Worm (Caenorhabditis elegans) whole organism, late embryonic: Measurements from ENCODE around the gene F36F12.3.

Experiments used
- ceh-30 ChIP-seq: fragments of 150-350 bp; optimal IDR thresholded peaks from 2 replicates; lab custom pipeline; 2014; ENCODE audit warnings: missing biosample characterization, missing genetic modification characterization
- ceh-9 ChIP-seq: sonication (generic microtip); optimal IDR thresholded peaks from 2 replicates; lab custom pipeline; 2016; ENCODE audit warnings: mild to moderate bottlenecking, missing genetic modification characterization, inconsistent platforms, missing compliant biosample characterization
- tbx-2 ChIP-seq: sonication (generic microtip); optimal IDR thresholded peaks from 2 replicates; lab custom pipeline; 2016; ENCODE audit warnings: missing genetic modification characterization, missing compliant biosample characterization
- unc-86 ChIP-seq: sonication (generic microtip); optimal IDR thresholded peaks from 2 replicates; lab custom pipeline; 2016; ENCODE audit warnings: missing genetic modification characterization, missing compliant biosample characterization

DNA sequence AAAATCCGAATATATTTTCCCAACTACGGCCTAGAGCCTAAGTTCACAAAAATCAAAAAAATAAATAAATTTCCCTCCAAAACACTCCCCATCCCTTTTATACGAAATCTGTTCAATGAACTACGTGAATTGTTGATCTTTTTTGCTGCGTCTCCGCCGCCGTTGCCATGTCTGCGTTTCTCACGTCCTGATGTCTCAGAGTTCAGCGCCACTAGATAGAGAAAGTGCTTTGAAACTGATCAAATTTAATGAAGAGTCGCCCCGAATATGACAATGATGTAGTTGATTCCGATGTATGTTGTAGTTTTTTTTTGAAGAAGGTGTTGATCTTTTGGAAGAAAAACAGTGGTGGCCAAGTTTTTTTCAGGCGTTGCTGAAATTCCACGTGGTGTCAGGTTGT, 31.3 kb upstream of the F36F12.3 start:
- TF ChIP-seq ceh-9 (tag; lab: Kevin White, UChicago) (no peak), tbx-2 (tag; lab: Kevin White, UChicago) (no peak), ceh-30 (tag; lab: Kevin White, UChicago) (no peak), unc-86 (no peak)
